Worm (Caenorhabditis elegans) whole organism, L4 larva: ENCODE results near the gene F20D6.9.

Experiments
- D1046.2 ChIP-seq: fragments of 200-800 bp; sonication (Bioruptor generic); IDR thresholded peaks from 2 replicates; pipeline ENCODE4 v1.3.6; 2022; ENCODE audit warnings: missing genetic modification characterization, missing compliant biosample characterization
- F10B5.3 ChIP-seq: sonication (generic microtip); optimal IDR thresholded peaks from 2 replicates; lab custom pipeline; 2016; ENCODE audit warnings: mild to moderate bottlenecking, missing genetic modification characterization, missing compliant biosample characterization
- F37D6.2 ChIP-seq: sonication (generic microtip); optimal IDR thresholded peaks from 2 replicates; lab custom pipeline; 2016; ENCODE audit warnings: mild to moderate bottlenecking, missing genetic modification characterization, missing compliant biosample characterization
- R02D3.7 ChIP-seq: fragments of 150-350 bp; sonication (generic microtip); optimal IDR thresholded peaks from 3 replicates; lab custom pipeline; 2014; ENCODE audit warnings: missing biosample characterization, missing genetic modification characterization
- Y105C5A.15 ChIP-seq: fragments of 200-800 bp; sonication (Bioruptor generic); IDR thresholded peaks from 2 replicates; pipeline ENCODE4 v1.3.6; 2022; ENCODE audit warnings: missing genetic modification characterization, missing compliant biosample characterization
- Y48G9A.11 ChIP-seq: fragments of 200-800 bp; sonication (Bioruptor generic); IDR thresholded peaks from 2 replicates; pipeline ENCODE4 v1.3.6; 2022; ENCODE audit warnings: missing genetic modification reagents, missing genetic modification characterization, missing compliant biosample characterization
- ZK337.2 ChIP-seq: fragments of 200-800 bp; sonication (Bioruptor generic); IDR thresholded peaks from 2 replicates; pipeline ENCODE4 v1.3.6; 2022; ENCODE audit warnings: missing genetic modification reagents, missing genetic modification characterization, missing compliant biosample characterization
- ZK546.5 ChIP-seq, 2 experiments: sonication (generic microtip); optimal IDR thresholded peaks; 2 replicates each; lab custom pipeline; 2017; ENCODE audit warnings: missing biosample characterization in 2 of 2, missing genetic modification characterization in 2 of 2
- aha-1 ChIP-seq: fragments of 150-350 bp; peaks from one replicate; lab custom pipeline; 2014; ENCODE audit warnings: missing biosample characterization, missing genetic modification characterization
- ceh-82 ChIP-seq: sonication (generic microtip); optimal IDR thresholded peaks from 2 replicates; lab custom pipeline; 2017; ENCODE audit warnings: missing biosample characterization, missing genetic modification characterization
- daf-16 ChIP-seq, 3 experiments: sonication (generic microtip); optimal IDR thresholded peaks; 2 replicates each; lab custom pipeline; 2016 to 2017; ENCODE audit warnings: missing genetic modification characterization in 3 of 3, missing genetic modification reagents in 3 of 3, mild to moderate bottlenecking in 2 of 3, missing compliant biosample characterization in 2 of 3, missing biosample characterization in 1 of 3, moderate library complexity in 1 of 3
- dmd-8 ChIP-seq: fragments of 200-800 bp; sonication (Bioruptor generic); IDR thresholded peaks from 2 replicates; pipeline ENCODE4 v1.3.6; 2022; ENCODE audit warnings: missing genetic modification characterization, missing compliant biosample characterization
- dmd-9 ChIP-seq: fragments of 200-800 bp; sonication (Bioruptor generic); IDR thresholded peaks from 2 replicates; pipeline ENCODE4 v1.3.6; 2022; ENCODE audit warnings: missing genetic modification reagents, missing genetic modification characterization, missing compliant biosample characterization
- dpl-1 ChIP-seq: fragments of 150-350 bp; optimal IDR thresholded peaks from 2 replicates; lab custom pipeline; 2014; ENCODE audit warnings: missing biosample characterization, missing genetic modification reagents, missing genetic modification characterization
- egl-43 ChIP-seq: fragments of 200-800 bp; sonication (Bioruptor generic); IDR thresholded peaks from 2 replicates; pipeline ENCODE4 v1.3.6; 2022; ENCODE audit warnings: missing genetic modification reagents, missing genetic modification characterization, missing compliant biosample characterization
- fkh-10 ChIP-seq: fragments of 150-350 bp; optimal IDR thresholded peaks from 2 replicates; lab custom pipeline; 2014; ENCODE audit warnings: missing biosample characterization, missing genetic modification reagents, missing genetic modification characterization
- gei-8 ChIP-seq: fragments of 200-800 bp; sonication (Bioruptor generic); optimal IDR thresholded peaks from 2 replicates; lab custom pipeline; 2018; ENCODE audit warnings: mild to moderate bottlenecking, missing genetic modification characterization, missing compliant biosample characterization
- hlh-11 ChIP-seq: fragments of 200-800 bp; sonication (Bioruptor generic); optimal IDR thresholded peaks from 2 replicates; lab custom pipeline; 2018; ENCODE audit warnings: mild to moderate bottlenecking, missing genetic modification characterization, missing compliant biosample characterization
- hlh-30 ChIP-seq: sonication (generic microtip); optimal IDR thresholded peaks from 2 replicates; lab custom pipeline; 2017; ENCODE audit warnings: antibody characterized with exemption, mild to moderate bottlenecking, missing genetic modification characterization, missing compliant biosample characterization; ENCODE audit not compliant: insufficient read depth
- lin-13 ChIP-seq: fragments of 150-350 bp; optimal IDR thresholded peaks from 2 replicates; lab custom pipeline; 2014; ENCODE audit warnings: missing biosample characterization, missing genetic modification reagents, missing genetic modification characterization
- lin-15B ChIP-seq: fragments of 150-350 bp; sonication (generic microtip); optimal IDR thresholded peaks from 3 replicates; lab custom pipeline; 2014; ENCODE audit warnings: missing biosample characterization, missing genetic modification characterization
- lin-39 ChIP-seq: fragments of 150-350 bp; optimal IDR thresholded peaks from 2 replicates; lab custom pipeline; 2014; ENCODE audit warnings: missing biosample characterization, missing genetic modification reagents, missing genetic modification characterization
- mdl-1 ChIP-seq, 2 experiments: fragments of 150-350 bp in 1 of 2; sonication (generic microtip) in 1 of 2; optimal IDR thresholded peaks; 2 replicates each; lab custom pipeline; 2014 to 2017; ENCODE audit warnings: missing biosample characterization in 2 of 2, missing genetic modification characterization in 2 of 2
- mdt-29 ChIP-seq: fragments of 200-800 bp; sonication (Bioruptor generic); IDR thresholded peaks from 2 replicates; pipeline ENCODE4 v1.3.6; 2022; ENCODE audit warnings: missing genetic modification reagents, missing genetic modification characterization, missing compliant biosample characterization
- mxl-3 ChIP-seq: fragments of 200-800 bp; sonication (Bioruptor generic); optimal IDR thresholded peaks from 2 replicates; lab custom pipeline; 2018; ENCODE audit warnings: mild to moderate bottlenecking, missing genetic modification characterization, missing compliant biosample characterization
- nhr-11 ChIP-seq: fragments of 150-350 bp; optimal IDR thresholded peaks from 2 replicates; lab custom pipeline; 2014; ENCODE audit warnings: missing biosample characterization, missing genetic modification characterization
- nhr-41 ChIP-seq: fragments of 200-800 bp; sonication (Bioruptor generic); IDR thresholded peaks from 2 replicates; pipeline ENCODE4 v1.3.6; 2022; ENCODE audit warnings: missing genetic modification reagents, missing genetic modification characterization, missing compliant biosample characterization
- nhr-76 ChIP-seq: fragments of 150-350 bp; optimal IDR thresholded peaks from 2 replicates; lab custom pipeline; 2014; ENCODE audit warnings: missing biosample characterization, missing genetic modification characterization
- rbr-2 ChIP-seq: sonication (generic microtip); optimal IDR thresholded peaks from 2 replicates; lab custom pipeline; 2016; ENCODE audit warnings: missing genotype, missing genetic modification characterization, missing compliant biosample characterization
- saeg-2 ChIP-seq: fragments of 200-800 bp; sonication (Bioruptor generic); IDR thresholded peaks from 2 replicates; pipeline ENCODE4 v1.3.6; 2022; ENCODE audit warnings: missing genetic modification reagents, missing genetic modification characterization, missing compliant biosample characterization
- sdz-12 ChIP-seq: fragments of 200-800 bp; sonication (Bioruptor generic); optimal IDR thresholded peaks from 2 replicates; lab custom pipeline; 2018; ENCODE audit warnings: mild to moderate bottlenecking, missing genetic modification characterization, missing compliant biosample characterization
- set-16 ChIP-seq: fragments of 200-800 bp; sonication (Bioruptor generic); IDR thresholded peaks from 2 replicates; pipeline ENCODE4 v1.3.6; 2022; ENCODE audit warnings: missing genetic modification reagents, missing genetic modification characterization, missing compliant biosample characterization
- skn-1 ChIP-seq: fragments of 150-350 bp; optimal IDR thresholded peaks from 2 replicates; lab custom pipeline; 2014; ENCODE audit warnings: missing biosample characterization, missing genetic modification characterization
- snpc-1.2 ChIP-seq: fragments of 200-800 bp; sonication (Bioruptor generic); IDR thresholded peaks from 2 replicates; pipeline ENCODE4 v1.3.6; 2022; ENCODE audit warnings: missing genetic modification reagents, missing genetic modification characterization, missing compliant biosample characterization
- spr-1 ChIP-seq: sonication (generic microtip); optimal IDR thresholded peaks from 2 replicates; lab custom pipeline; 2016; ENCODE audit warnings: mild to moderate bottlenecking, missing genetic modification characterization, missing compliant biosample characterization
- tag-97 ChIP-seq: fragments of 200-800 bp; sonication (Bioruptor generic); IDR thresholded peaks from 2 replicates; pipeline ENCODE4 v1.3.6; 2022; ENCODE audit warnings: missing genetic modification characterization, missing compliant biosample characterization
- unc-62 ChIP-seq, 3 experiments: fragments of 150-350 bp in 1 of 3; sonication (generic microtip); optimal IDR thresholded peaks in 2 of 3; peaks in 1 of 3; 1 replicate in 1 of 3; 2 replicates in 2 of 3; lab custom pipeline; 2014 to 2017; ENCODE audit warnings: missing biosample characterization in 3 of 3, missing genetic modification characterization in 3 of 3, missing genetic modification reagents in 3 of 3, missing genotype in 1 of 3
- zfp-2 ChIP-seq: sonication (generic microtip); optimal IDR thresholded peaks from 2 replicates; lab custom pipeline; 2016; ENCODE audit warnings: mild to moderate bottlenecking, missing genetic modification characterization, missing compliant biosample characterization
- zip-11 ChIP-seq: fragments of 200-800 bp; sonication (Bioruptor generic); IDR thresholded peaks from 2 replicates; pipeline ENCODE4 v1.3.6; 2022; ENCODE audit warnings: missing genetic modification characterization, missing compliant biosample characterization
- zip-2 ChIP-seq: fragments of 150-350 bp; optimal IDR thresholded peaks from 2 replicates; lab custom pipeline; 2014; ENCODE audit warnings: missing biosample characterization, missing genetic modification characterization

Gene F20D6.9

DNA sequence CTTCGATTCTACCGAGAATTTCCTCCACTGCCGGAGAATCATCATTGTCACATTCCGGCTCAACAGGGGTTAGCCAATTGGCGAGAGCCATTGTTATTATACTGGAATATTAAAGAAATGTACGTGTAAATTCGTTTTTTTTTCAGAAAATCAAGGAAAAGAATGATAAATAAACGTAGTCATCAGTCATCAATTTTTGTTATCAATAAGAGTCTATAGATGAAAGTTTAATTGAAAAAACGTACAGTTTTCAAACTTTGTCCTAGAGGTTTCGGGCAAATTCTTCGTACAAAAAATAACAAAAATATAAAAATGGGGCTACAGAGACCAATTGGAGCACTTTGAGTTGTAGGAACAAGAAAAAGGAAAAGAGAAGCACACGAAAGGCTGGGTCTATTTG, 21.7 kb upstream of the F20D6.9 start, which contains the start of gene F20D6.11:
Gene F20D6.11 (minus strand): TSS at position 101 of the 400 bp plus-strand sequence.
- TF ChIP-seq daf-16 (GFP tag; optimal IDR thresholded peaks at IDR 0.05; lab: Kevin White, UChicago) (no peak), daf-16 (tag; optimal IDR thresholded peaks at IDR 0.05; lab: Kevin White, UChicago) (peak; percentile 19), ZK546.5 (tag; optimal IDR thresholded peaks at IDR 0.05; lab: Kevin White, UChicago) (no peak), hlh-11 (tag; lab: Kevin White, UChicago) (peak; percentile 5), R02D3.7 (tag; lab: Kevin White, UChicago) (no peak)

DNA sequence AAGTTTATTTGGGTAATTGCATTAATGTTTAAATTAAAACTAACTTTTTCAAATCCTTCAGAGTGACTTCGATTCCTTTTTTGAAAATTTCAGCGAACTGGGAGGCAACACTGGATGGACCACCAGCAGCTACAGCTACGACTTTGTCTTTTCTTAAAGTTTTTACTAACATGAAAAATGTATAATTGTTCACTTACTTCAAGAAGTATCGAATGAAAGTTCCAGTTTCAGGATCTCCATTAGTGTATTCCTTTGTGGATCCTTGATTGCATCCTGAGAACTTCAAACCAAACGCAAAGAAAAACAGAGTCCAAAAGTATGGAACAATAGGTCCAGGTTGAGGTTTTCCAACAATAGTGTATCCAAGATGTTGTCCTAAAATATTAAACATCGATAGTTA, 19.7 kb upstream of the F20D6.9 start:
- no peak for TF ChIP-seq Y48G9A.11 (GFP tag; lab: Robert Waterston, UW)
- no peak for TF ChIP-seq Y105C5A.15 (GFP tag; lab: Robert Waterston, UW)
- no peak for TF ChIP-seq F10B5.3 (tag; lab: Kevin White, UChicago)
- TF ChIP-seq lin-13 (GFP tag; lab: Kevin White, UChicago): no peak
- TF ChIP-seq fkh-10 (GFP tag; lab: Kevin White, UChicago): no peak
- TF ChIP-seq ceh-82: no peak
- TF ChIP-seq nhr-76 (tag; lab: Kevin White, UChicago): no peak
- TF ChIP-seq unc-62 (GFP tag; optimal IDR thresholded peaks at IDR 0.05 in 1 of 2; lab: Kevin White, UChicago): peak in 1 of 2 experiments; percentile 92
- no peak for TF ChIP-seq unc-62 (tag; optimal IDR thresholded peaks at IDR 0.05; lab: Kevin White, UChicago)
- TF ChIP-seq egl-43 (GFP tag; lab: Robert Waterston, UW): no peak
- TF ChIP-seq D1046.2 (GFP tag; lab: Robert Waterston, UW): no peak
- TF ChIP-seq aha-1 (tag; lab: Kevin White, UChicago): peak; percentile 27

DNA sequence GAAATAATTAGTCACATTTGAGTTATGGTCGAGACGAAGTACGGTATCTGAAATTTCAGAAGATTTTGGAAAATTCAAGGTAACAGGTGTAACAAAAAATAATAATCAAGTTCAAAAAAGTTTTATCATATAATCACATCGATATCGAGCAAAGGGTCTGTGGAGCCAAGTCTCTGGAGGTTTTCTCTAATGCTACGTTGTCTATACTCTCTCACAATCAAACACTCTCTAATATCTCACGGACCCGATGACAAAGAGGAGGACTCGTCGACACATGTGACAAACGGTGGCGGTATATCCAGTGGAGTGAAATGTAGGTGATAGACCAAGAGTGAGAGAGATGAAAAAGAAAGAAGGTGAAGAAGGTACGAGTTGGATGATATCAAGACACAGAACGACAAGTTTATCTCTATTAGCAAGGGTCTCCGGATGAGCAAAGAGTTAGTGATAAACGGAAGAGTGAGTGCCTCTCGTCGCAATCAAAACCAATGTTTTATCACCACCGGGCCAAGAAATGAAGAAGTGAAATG, 18.7 kb upstream of the F20D6.9 start, which contains the start of gene F20D6.10:
Gene F20D6.10 (minus strand): TSS at position 51 of the 530 bp plus-strand sequence.
- TF ChIP-seq rbr-2 (tag; lab: Kevin White, UChicago) (no peak), daf-16 (GFP tag; optimal IDR thresholded peaks at IDR 0.05; lab: Kevin White, UChicago) (peak in 1 of 2 experiments; percentile 55), daf-16 (tag; optimal IDR thresholded peaks at IDR 0.05; lab: Kevin White, UChicago) (no peak), mdt-29 (GFP tag; lab: Robert Waterston, UW) (no peak), mdl-1 (tag; optimal IDR thresholded peaks at IDR 0.05; lab: Kevin White, UChicago) (no peak), spr-1 (tag; lab: Kevin White, UChicago) (no peak), dmd-9 (GFP tag; lab: Robert Waterston, UW) (no peak), nhr-41 (GFP tag; lab: Robert Waterston, UW) (no peak), nhr-11 (tag; lab: Kevin White, UChicago) (peak; percentile 34), aha-1 (tag; lab: Kevin White, UChicago) (peak; percentile 58), gei-8 (GFP tag; lab: Kevin White, UChicago) (no peak), unc-62 (GFP tag; optimal IDR thresholded peaks at IDR 0.05 in 1 of 2; lab: Kevin White, UChicago) (peak in 1 of 2 experiments; percentile 33), unc-62 (tag; optimal IDR thresholded peaks at IDR 0.05; lab: Kevin White, UChicago) (no peak), ZK337.2 (no peak), hlh-30 (tag; lab: Kevin White, UChicago) (peak; percentile 41), sdz-12 (no peak), zip-2 (tag; lab: Kevin White, UChicago) (no peak)

DNA sequence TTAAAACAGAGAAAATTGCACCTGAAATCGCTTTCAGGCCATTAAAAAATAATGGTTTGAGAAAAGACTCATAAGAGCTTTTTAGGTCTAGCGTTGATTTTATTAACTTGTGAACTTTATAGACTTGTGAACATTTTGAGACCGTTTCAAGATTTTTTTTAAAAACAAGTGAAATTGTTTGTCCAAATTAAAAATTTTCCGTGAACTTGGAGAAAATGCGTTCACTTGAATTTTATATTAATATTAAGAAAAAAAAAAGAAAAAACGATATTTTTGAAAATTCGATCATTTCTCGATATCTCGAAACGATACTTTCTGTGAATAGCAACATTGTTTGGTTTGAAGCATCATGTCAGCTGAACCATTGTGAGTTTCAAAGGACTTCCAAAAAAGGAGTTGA, 13.2 kb upstream of the F20D6.9 start, which contains the start of gene F20D6.1:
Gene F20D6.1 (plus strand): TSS at position 301 of the 400 bp plus-strand sequence.
- TF ChIP-seq mdl-1 (tag; optimal IDR thresholded peaks at IDR 0.05; lab: Kevin White, UChicago): no peak
- TF ChIP-seq ZK546.5 (tag; optimal IDR thresholded peaks at IDR 0.05; lab: Kevin White, UChicago): no peak
- TF ChIP-seq mxl-3 (GFP tag; lab: Kevin White, UChicago): no peak
- TF ChIP-seq F37D6.2 (tag; lab: Kevin White, UChicago): no peak
- no peak for TF ChIP-seq hlh-11 (tag; lab: Kevin White, UChicago)
- no peak for TF ChIP-seq saeg-2 (GFP tag; lab: Robert Waterston, UW)
- TF ChIP-seq, all 104 proteins: peak for 0

DNA sequence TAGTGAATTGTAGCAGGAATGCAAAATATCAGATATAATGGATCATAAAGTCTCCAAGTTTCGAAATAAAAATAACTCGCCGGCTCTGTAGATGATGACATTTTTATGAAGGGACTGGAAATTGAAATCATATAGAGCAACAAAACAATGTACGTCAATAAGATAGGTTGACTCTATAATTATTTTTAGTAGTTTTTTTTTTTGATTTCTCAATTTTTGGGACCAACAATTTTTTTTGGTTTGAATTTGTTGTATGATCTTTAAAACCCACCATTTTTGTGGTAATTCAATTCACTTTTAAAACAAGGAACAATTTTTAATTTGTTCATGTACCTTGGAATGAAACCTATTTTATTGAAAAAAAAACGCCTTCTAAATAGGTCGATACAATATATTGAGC, 12.8 kb upstream of the F20D6.9 start, which contains the start of gene F20D6.12:
Gene F20D6.12 (minus strand): TSS at position 101 of the 400 bp plus-strand sequence.
- TF ChIP-seq lin-15B (tag; lab: Kevin White, UChicago): no peak
- TF ChIP-seq skn-1 (tag; lab: Kevin White, UChicago): no peak
- no peak for TF ChIP-seq dmd-8
- TF ChIP-seq nhr-41 (GFP tag; lab: Robert Waterston, UW): no peak
- no peak for TF ChIP-seq tag-97
- no peak for TF ChIP-seq hlh-30 (tag; lab: Kevin White, UChicago)
- TF ChIP-seq zfp-2: no peak
- no peak for TF ChIP-seq Y48G9A.11 (GFP tag; lab: Robert Waterston, UW)
- TF ChIP-seq daf-16 (GFP tag; optimal IDR thresholded peaks at IDR 0.05; lab: Kevin White, UChicago): no peak
- TF ChIP-seq daf-16 (tag; optimal IDR thresholded peaks at IDR 0.05; lab: Kevin White, UChicago): no peak
- TF ChIP-seq set-16 (GFP tag; lab: Robert Waterston, UW): no peak
- no peak for TF ChIP-seq zip-11 (GFP tag; lab: Robert Waterston, UW)
- no peak for TF ChIP-seq dpl-1
- TF ChIP-seq lin-39: no peak
- TF ChIP-seq snpc-1.2 (GFP tag; lab: Robert Waterston, UW): no peak
